Fruit fly (Drosophila melanogaster) whole organism, pupa: ENCODE measurements around the gene CG9135.

Experiments used
- CG10348 ChIP-seq: fragments of 200-800 bp; sonication (Bioruptor generic); IDR thresholded peaks from 2 replicates; pipeline ENCODE4 v1.3.6; 2022; ENCODE audit warnings: missing biosample characterization, missing genetic modification characterization
- CG12605 ChIP-seq: fragments of 200-800 bp; sonication (Bioruptor generic); IDR thresholded peaks from 2 replicates; pipeline ENCODE4 v1.3.6; 2022; ENCODE audit warnings: missing biosample characterization, missing genetic modification characterization
- CG13204 ChIP-seq: fragments of 200-800 bp; sonication (Bioruptor generic); optimal IDR thresholded peaks from 2 replicates; lab custom pipeline; 2018; ENCODE audit warnings: missing biosample characterization, mild to moderate bottlenecking, missing genetic modification characterization, moderate library complexity
- CG14655 ChIP-seq: fragments of 200-800 bp; sonication (Bioruptor generic); optimal IDR thresholded peaks from 3 replicates; lab custom pipeline; 2017; ENCODE audit warnings: mild to moderate bottlenecking, missing biosample characterization, missing genetic modification reagents, missing genetic modification characterization
- CG15710 ChIP-seq: fragments of 200-800 bp; sonication (Bioruptor generic); optimal IDR thresholded peaks from 2 replicates; lab custom pipeline; 2018; ENCODE audit warnings: missing biosample characterization, mild to moderate bottlenecking, missing genetic modification characterization, moderate library complexity
- CG17806 ChIP-seq: fragments of 200-800 bp; sonication (Bioruptor generic); optimal IDR thresholded peaks from 2 replicates; lab custom pipeline; 2018; ENCODE audit warnings: missing biosample characterization, mild to moderate bottlenecking, missing genetic modification characterization, moderate library complexity
- CG32121 ChIP-seq: fragments of 200-800 bp; sonication (Bioruptor generic); IDR thresholded peaks from 2 replicates; pipeline ENCODE4 v1.3.6; 2022; ENCODE audit warnings: missing biosample characterization, missing genetic modification characterization
- CG34367 ChIP-seq: fragments of 200-800 bp; sonication (Bioruptor generic); optimal IDR thresholded peaks from 2 replicates; lab custom pipeline; 2018; ENCODE audit warnings: missing biosample characterization, mild to moderate bottlenecking, missing genetic modification characterization
- CG4496 ChIP-seq: fragments of 200-800 bp; sonication (Bioruptor generic); IDR thresholded peaks from 3 replicates; pipeline ENCODE4 v1.3.6; 2022; ENCODE audit warnings: missing biosample characterization, missing genetic modification characterization
- CG8159 ChIP-seq: fragments of 200-800 bp; sonication (Bioruptor generic); optimal IDR thresholded peaks from 3 replicates; lab custom pipeline; 2018; ENCODE audit warnings: missing biosample characterization, mild to moderate bottlenecking, missing genetic modification characterization, moderate library complexity
- CG8301 ChIP-seq: fragments of 200-800 bp; sonication (Bioruptor generic); optimal IDR thresholded peaks from 2 replicates; lab custom pipeline; 2018; ENCODE audit warnings: missing biosample characterization, mild to moderate bottlenecking, missing genetic modification characterization
- CG9948 ChIP-seq: fragments of 200-800 bp; sonication (Bioruptor generic); optimal IDR thresholded peaks from 2 replicates; lab custom pipeline; 2018; ENCODE audit warnings: missing biosample characterization, mild to moderate bottlenecking, missing genetic modification characterization, moderate library complexity
- D1 ChIP-seq: fragments of 200-800 bp; sonication (Bioruptor generic); optimal IDR thresholded peaks from 2 replicates; lab custom pipeline; 2018; ENCODE audit warnings: missing biosample characterization, mild to moderate bottlenecking, missing genetic modification characterization, moderate library complexity
- EcR ChIP-seq: fragments of 200-800 bp; sonication (Bioruptor generic); optimal IDR thresholded peaks from 3 replicates; lab custom pipeline; 2019; ENCODE audit warnings: missing biosample characterization, missing genetic modification characterization, mild to moderate bottlenecking, moderate library complexity, missing genetic modification reagents
- Ets98B ChIP-seq: fragments of 200-800 bp; sonication (Bioruptor generic); IDR thresholded peaks from 2 replicates; pipeline ENCODE4 v1.3.6; 2022; ENCODE audit warnings: missing biosample characterization, missing genetic modification characterization
- Pif1A ChIP-seq: fragments of 200-800 bp; sonication (Bioruptor generic); optimal IDR thresholded peaks from 3 replicates; lab custom pipeline; 2016; ENCODE audit warnings: missing biosample characterization, missing genetic modification characterization
- Pif1B ChIP-seq: fragments of 200-800 bp; sonication (Bioruptor generic); optimal IDR thresholded peaks from 3 replicates; lab custom pipeline; 2016; ENCODE audit warnings: missing biosample characterization, missing genetic modification characterization
- Snoo ChIP-seq: fragments of 200-800 bp; sonication (Bioruptor generic); optimal IDR thresholded peaks from 3 replicates; lab custom pipeline; 2017; ENCODE audit warnings: missing biosample characterization, mild to moderate bottlenecking, missing genetic modification characterization, inconsistent platforms
- fd96Ca ChIP-seq: fragments of 200-800 bp; sonication (Bioruptor generic); IDR thresholded peaks from 3 replicates; pipeline ENCODE4 v1.3.6; 2022; ENCODE audit warnings: missing biosample characterization, missing genetic modification characterization
- gl ChIP-seq: fragments of 200-800 bp; sonication (Bioruptor generic); optimal IDR thresholded peaks from 2 replicates; lab custom pipeline; 2018; ENCODE audit warnings: missing biosample characterization, mild to moderate bottlenecking, missing genetic modification characterization
- rn ChIP-seq: fragments of 200-800 bp; sonication (Bioruptor generic); IDR thresholded peaks from 2 replicates; pipeline ENCODE4 v1.3.6; 2022; ENCODE audit warnings: missing biosample characterization, missing genetic modification characterization

Gene CG9135

dm6 chr2L:6062382-6063082, 11.9 kb downstream of the CG9135 start, which contains the start of the genes ND-51 and CG13994:
Gene ND-51 (minus strand): TSS chr2L:6062757.
Gene CG13994 (plus strand): TSS chr2L:6062989.
- TF ChIP-seq CG15710 (tag; lab: Kevin White, UChicago) (peak; percentile 61), Pif1A (GFP tag; lab: Kevin White, UChicago) (no peak), CG8301 (no peak), Snoo (tag; lab: Kevin White, UChicago) (peak; percentile 69), CG14655 (GFP tag; lab: Kevin White, UChicago) (no peak), CG13204 (GFP tag; lab: Kevin White, UChicago) (no peak), EcR (GFP tag; lab: Kevin White, UChicago) (peak; percentile 29), rn (GFP tag; lab: Robert Waterston, UW) (peak; percentile 73), CG10348 (GFP tag; lab: Robert Waterston, UW) (no peak), Pif1B (GFP tag; lab: Kevin White, UChicago) (no peak), fd96Ca (GFP tag; lab: Robert Waterston, UW) (peak; percentile 88), CG32121 (GFP tag; lab: Robert Waterston, UW) (peak; percentile 78), CG4496 (GFP tag; lab: Robert Waterston, UW) (peak; percentile 86), Ets98B (GFP tag; lab: Robert Waterston, UW) (peak; percentile 79), CG17806 (tag; lab: Kevin White, UChicago) (peak; percentile 69), gl (peak; percentile 8), CG8159 (tag; lab: Kevin White, UChicago) (peak; percentile 74), CG12605 (GFP tag; lab: Robert Waterston, UW) (peak; percentile 46), D1 (tag; lab: Kevin White, UChicago) (no peak), CG9948 (tag; lab: Kevin White, UChicago) (peak; percentile 57), CG34367 (tag; lab: Kevin White, UChicago) (peak; percentile 45)
- TF ChIP-seq, all 21 proteins: peak for 14

- TF ChIP-seq CG14655 (GFP tag; lab: Kevin White, UChicago), result peak; percentile 100
- TF ChIP-seq CG15710 (tag; lab: Kevin White, UChicago), result peak; percentile 100
- TF ChIP-seq gl, result peak; percentile 98
- TF ChIP-seq CG8301, result peak; percentile 99
- TF ChIP-seq CG13204 (GFP tag; lab: Kevin White, UChicago), result peak; percentile 97
- peak; percentile 99 for TF ChIP-seq CG32121 (GFP tag; lab: Robert Waterston, UW)
- peak; percentile 99 for TF ChIP-seq CG9948 (tag; lab: Kevin White, UChicago)
- TF ChIP-seq D1 (tag; lab: Kevin White, UChicago), result no peak
- peak; percentile 79 for TF ChIP-seq EcR (GFP tag; lab: Kevin White, UChicago)
- peak; percentile 98 for TF ChIP-seq rn (GFP tag; lab: Robert Waterston, UW)
- peak; percentile 98 for TF ChIP-seq fd96Ca (GFP tag; lab: Robert Waterston, UW)
- TF ChIP-seq Pif1B (GFP tag; lab: Kevin White, UChicago), result peak; percentile 100
- peak; percentile 100 for TF ChIP-seq Pif1A (GFP tag; lab: Kevin White, UChicago)
- peak; percentile 100 for TF ChIP-seq CG34367 (tag; lab: Kevin White, UChicago)
- peak; percentile 99 for TF ChIP-seq CG17806 (tag; lab: Kevin White, UChicago)
- peak; percentile 98 for TF ChIP-seq CG10348 (GFP tag; lab: Robert Waterston, UW)
- peak; percentile 99 for TF ChIP-seq Ets98B (GFP tag; lab: Robert Waterston, UW)
- peak; percentile 100 for TF ChIP-seq CG4496 (GFP tag; lab: Robert Waterston, UW)
- TF ChIP-seq CG12605 (GFP tag; lab: Robert Waterston, UW), result peak; percentile 100
- TF ChIP-seq CG8159 (tag; lab: Kevin White, UChicago), result peak; percentile 99
- peak; percentile 100 for TF ChIP-seq Snoo (tag; lab: Kevin White, UChicago)
- TF ChIP-seq, all 21 proteins: peak for 20
Observed at dm6 chr2L:6065823-6066222, 15.2 kb downstream of the CG9135 start, which contains the start of the genes Fbw5 and CG9147. Gene Fbw5 (minus strand): TSS chr2L:6065953. Gene CG9147 (plus strand): TSS chr2L:6065997.

- peak; percentile 18; the same call in 1 of the 2 replicates for TF ChIP-seq Ets98B (GFP tag; lab: Robert Waterston, UW)
- no peak for TF ChIP-seq CG34367 (tag; lab: Kevin White, UChicago)
- TF ChIP-seq CG17806 (tag; lab: Kevin White, UChicago), result no peak
- no peak for TF ChIP-seq CG9948 (tag; lab: Kevin White, UChicago)
- TF ChIP-seq CG15710 (tag; lab: Kevin White, UChicago), result no peak
- no peak for TF ChIP-seq EcR (GFP tag; lab: Kevin White, UChicago)
- TF ChIP-seq Pif1B (GFP tag; lab: Kevin White, UChicago), result no peak
- no peak for TF ChIP-seq CG8301
- no peak for TF ChIP-seq rn (GFP tag; lab: Robert Waterston, UW)
- TF ChIP-seq CG4496 (GFP tag; lab: Robert Waterston, UW), result 0 out of 3 replicates have a peak, but pooled peaks have one; percentile 19
- no peak for TF ChIP-seq gl
Observed at dm6 chr2L:6068544-6069251, 18.1 kb downstream of the CG9135 start, which contains the start of the genes CG9150 and Pfdn1. Gene CG9150 (minus strand): TSS chr2L:6068594. Gene Pfdn1 (plus strand): TSS chr2L:6069079.

dm6 chr2L:6070656-6071231, 20.1 kb downstream of the CG9135 start, which contains the start of the genes CG9154 and Kr-h2:
Gene CG9154 (minus strand): TSS chr2L:6070686.
Gene Kr-h2 (plus strand): TSS chr2L:6070990.
- TF ChIP-seq CG14655 (GFP tag; lab: Kevin White, UChicago), result no peak
- peak; percentile 58; the same call in 1 of the 2 replicates for TF ChIP-seq Ets98B (GFP tag; lab: Robert Waterston, UW)
- TF ChIP-seq CG8301, result peak; percentile 50
- TF ChIP-seq CG17806 (tag; lab: Kevin White, UChicago), result peak; percentile 33
- no peak for TF ChIP-seq CG10348 (GFP tag; lab: Robert Waterston, UW)
- peak; percentile 49 for TF ChIP-seq Snoo (tag; lab: Kevin White, UChicago)
- TF ChIP-seq CG12605 (GFP tag; lab: Robert Waterston, UW), result 0 out of 2 replicates have a peak, but pooled peaks have one; percentile 33
- TF ChIP-seq Pif1A (GFP tag; lab: Kevin White, UChicago), result no peak
- peak; percentile 22 for TF ChIP-seq CG9948 (tag; lab: Kevin White, UChicago)
- TF ChIP-seq rn (GFP tag; lab: Robert Waterston, UW), result peak; percentile 36; the same call in 1 of the 2 replicates
- no peak for TF ChIP-seq Pif1B (GFP tag; lab: Kevin White, UChicago)
- TF ChIP-seq CG32121 (GFP tag; lab: Robert Waterston, UW), result 0 out of 2 replicates have a peak, but pooled peaks have one; percentile 34
- peak; percentile 18 for TF ChIP-seq CG34367 (tag; lab: Kevin White, UChicago)
- TF ChIP-seq CG13204 (GFP tag; lab: Kevin White, UChicago), result no peak
- peak; percentile 56; the same call in 1 of the 3 replicates for TF ChIP-seq fd96Ca (GFP tag; lab: Robert Waterston, UW)
- peak; percentile 50 for TF ChIP-seq CG15710 (tag; lab: Kevin White, UChicago)
- TF ChIP-seq gl, result no peak
- no peak for TF ChIP-seq CG8159 (tag; lab: Kevin White, UChicago)
- peak; percentile 76 for TF ChIP-seq CG4496 (GFP tag; lab: Robert Waterston, UW)
- TF ChIP-seq EcR (GFP tag; lab: Kevin White, UChicago), result no peak
- TF ChIP-seq D1 (tag; lab: Kevin White, UChicago), result no peak
